Worm (Caenorhabditis elegans): Measurements from ENCODE around the gene F44B9.5.

- TF ChIP-seq ceh-82 (tag; optimal IDR thresholded peaks at IDR 0.05) (no peak), egl-27 (tag; optimal IDR thresholded peaks at IDR 0.05) (no peak), elt-3 (tag; optimal IDR thresholded peaks at IDR 0.05) (no peak), unc-62 (GFP tag; optimal IDR thresholded peaks at IDR 0.05) (no peak), peb-1 (tag; optimal IDR thresholded peaks at IDR 0.05) (no peak), skn-1 (tag; optimal IDR thresholded peaks at IDR 0.05) (no peak), nhr-25 (tag; optimal IDR thresholded peaks at IDR 0.05) (no peak), blmp-1 (tag; optimal IDR thresholded peaks at IDR 0.05; ENCODE audit: insufficient read depth) (no peak), ama-1 (optimal IDR thresholded peaks at IDR 0.05) (no peak), alr-1 (tag; optimal IDR thresholded peaks at IDR 0.05) (no peak), mab-5 (tag; optimal IDR thresholded peaks at IDR 0.05) (no peak), ztf-11 (tag; optimal IDR thresholded peaks at IDR 0.05) (no peak), R02D3.7 (tag; optimal IDR thresholded peaks at IDR 0.05) (no peak)
Observed at ce11 chrIII:7979659-7980058, 36.7 kb downstream of the F44B9.5 start, which contains the start of gene clp-1.
